Worm (Caenorhabditis elegans): ENCODE data around the gene T19H12.12.

ce11 chrV:4924618-4925017 is 40.0 kb downstream of the T19H12.12 start, which contains the start of gene srh-20:
- no peak for TF ChIP-seq unc-62 (GFP tag; optimal IDR thresholded peaks at IDR 0.05)
- TF ChIP-seq nhr-12 (tag; optimal IDR thresholded peaks at IDR 0.05): no peak

Measured in whole organism, mixed stage, embryonic.